Fruit fly (Drosophila melanogaster): ENCODE measurements around the gene baz.
A peak's percentile ranks its signal among the peaks of the same experiment; 100 is the strongest.

The baz gene

DNA sequence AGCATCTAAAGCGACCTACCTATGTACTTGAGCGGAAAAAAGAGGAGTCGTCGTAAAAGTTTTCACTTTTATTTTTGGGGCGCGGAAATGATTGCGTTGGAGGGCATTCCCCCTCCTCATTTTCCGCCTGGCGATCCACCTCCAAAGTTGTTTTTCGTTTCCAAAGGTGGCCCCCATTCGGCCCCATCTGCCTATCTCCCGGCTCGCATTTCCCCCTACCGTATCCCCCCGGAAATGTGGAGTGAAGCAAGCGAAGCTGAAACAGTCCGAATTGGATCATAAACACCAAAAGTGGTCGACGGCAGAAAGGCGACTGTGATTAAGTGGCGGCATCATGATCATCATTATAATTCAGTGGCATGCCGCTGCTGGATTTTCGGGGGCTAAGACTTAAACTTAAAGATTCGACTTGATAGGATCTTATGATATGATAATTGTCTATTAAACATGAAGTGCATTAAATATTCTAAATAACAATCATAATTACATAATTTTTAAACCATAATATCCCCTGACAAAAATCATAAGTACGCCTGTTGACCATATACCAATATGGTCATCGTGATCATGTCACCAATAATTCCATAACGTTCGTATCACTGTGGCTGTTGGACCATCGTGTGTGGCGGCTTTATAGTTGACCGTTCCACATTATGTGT lies 36.1 kb upstream of the baz start (continued):
- peak; percentile 80 for TF ChIP-seq dysf (GFP tag; IDR thresholded peaks at IDR 0.05)
- TF ChIP-seq Ssrp (tag; optimal IDR thresholded peaks at IDR 0.05) = peak; percentile 60
- peak in 1 of 2 experiments; percentile 36 for TF ChIP-seq Hr78 (GFP tag; optimal IDR thresholded peaks at IDR 0.05)
- peak; percentile 33; the same call in 1 of the 2 replicates for TF ChIP-seq CG9215 (GFP tag; IDR thresholded peaks at IDR 0.05)
- TF ChIP-seq da (GFP tag; optimal IDR thresholded peaks at IDR 0.05) = no peak
- TF ChIP-seq grn (GFP tag; optimal IDR thresholded peaks at IDR 0.05) = no peak
- 0 out of 2 replicates have a peak, but pooled peaks have one; percentile 38 for TF ChIP-seq CG4730 (GFP tag; IDR thresholded peaks at IDR 0.05)
- no peak for TF ChIP-seq CG3163 (GFP tag; optimal IDR thresholded peaks at IDR 0.05)
- no peak for TF ChIP-seq Dll (GFP tag; IDR thresholded peaks at IDR 0.05; ENCODE audit: partially characterized antibody)
- TF ChIP-seq CG7271 (tag; optimal IDR thresholded peaks at IDR 0.05) = no peak
- TF ChIP-seq CrebB (tag; optimal IDR thresholded peaks at IDR 0.05) = peak; percentile 60
- peak; percentile 33 for TF ChIP-seq wek (GFP tag; optimal IDR thresholded peaks at IDR 0.05)
- TF ChIP-seq vvl (GFP tag; IDR thresholded peaks at IDR 0.05) = peak; percentile 79
- TF ChIP-seq Doc2 (GFP tag; IDR thresholded peaks at IDR 0.05) = no peak
- peak; percentile 73; the same call in 2 of the 3 replicates for TF ChIP-seq CG14050 (GFP tag; IDR thresholded peaks at IDR 0.05)
- no peak for TF ChIP-seq tll (GFP tag; optimal IDR thresholded peaks at IDR 0.05)
- TF ChIP-seq salm (tag; optimal IDR thresholded peaks at IDR 0.05) = peak; percentile 45
- peak; percentile 54 for TF ChIP-seq CG15011 (GFP tag; optimal IDR thresholded peaks at IDR 0.05)
- TF ChIP-seq Eip74EF (GFP tag; optimal IDR thresholded peaks at IDR 0.05) = peak in 1 of 2 experiments; percentile 77
- TF ChIP-seq CG11456 (GFP tag; IDR thresholded peaks at IDR 0.05) = peak; percentile 64; the same call in 1 of the 3 replicates
- TF ChIP-seq abd-A (tag; optimal IDR thresholded peaks at IDR 0.05) = no peak
- no peak for TF ChIP-seq Hey (tag; optimal IDR thresholded peaks at IDR 0.05)
- peak; percentile 32 for TF ChIP-seq sd (tag; optimal IDR thresholded peaks at IDR 0.05)
- no peak for TF ChIP-seq Poxn (GFP tag; IDR thresholded peaks at IDR 0.05)
- peak; percentile 50; the same call in 1 of the 2 replicates for TF ChIP-seq dimm (GFP tag; IDR thresholded peaks at IDR 0.05)
- no peak for TF ChIP-seq ab (GFP tag; optimal IDR thresholded peaks at IDR 0.05)
- TF ChIP-seq Bteb2 (GFP tag; optimal IDR thresholded peaks at IDR 0.05) = peak; percentile 63
- TF ChIP-seq CG6765 (GFP tag; optimal IDR thresholded peaks at IDR 0.05) = peak; percentile 22
- TF ChIP-seq Camta (GFP tag; optimal IDR thresholded peaks at IDR 0.05) = no peak
- TF ChIP-seq dmrt11E (tag; optimal IDR thresholded peaks at IDR 0.05) = peak; percentile 33
- no peak for TF ChIP-seq nerfin-2 (GFP tag; IDR thresholded peaks at IDR 0.05; ENCODE audit: partially characterized antibody)
- TF ChIP-seq CG3847 (GFP tag; IDR thresholded peaks at IDR 0.05) = peak; percentile 71
- peak; percentile 68 for TF ChIP-seq Sox100B (GFP tag; optimal IDR thresholded peaks at IDR 0.05)
- TF ChIP-seq HHEX (GFP tag; optimal IDR thresholded peaks at IDR 0.05) = peak; percentile 42
- TF ChIP-seq sc (optimal IDR thresholded peaks at IDR 0.05) = no peak
- TF ChIP-seq sc (GFP tag; optimal IDR thresholded peaks at IDR 0.05) = peak; percentile 4
- TF ChIP-seq ind (GFP tag; optimal IDR thresholded peaks at IDR 0.05) = peak; percentile 72
- TF ChIP-seq cg (GFP tag; optimal IDR thresholded peaks at IDR 0.05) = no peak
- peak; percentile 74 for TF ChIP-seq fd96Cb (tag; optimal IDR thresholded peaks at IDR 0.05)
- peak; percentile 51 for TF ChIP-seq CG1647 (GFP tag; optimal IDR thresholded peaks at IDR 0.05)
- peak; percentile 28 for TF ChIP-seq Jarid2 (GFP tag; optimal IDR thresholded peaks at IDR 0.05)
- peak; percentile 74 for TF ChIP-seq CG17829 (tag; optimal IDR thresholded peaks at IDR 0.05)
- peak; percentile 64 for TF ChIP-seq fd3F (GFP tag; optimal IDR thresholded peaks at IDR 0.05)
- no peak for TF ChIP-seq hkb (optimal IDR thresholded peaks at IDR 0.05)
- peak; percentile 79 for TF ChIP-seq hkb (GFP tag; IDR thresholded peaks at IDR 0.05)
- 0 out of 2 replicates have a peak, but pooled peaks have one; percentile 49 for TF ChIP-seq wor (GFP tag; IDR thresholded peaks at IDR 0.05)
- TF ChIP-seq Lhr (GFP tag; optimal IDR thresholded peaks at IDR 0.05) = peak; percentile 10
- TF ChIP-seq Vsx1 (GFP tag; optimal IDR thresholded peaks at IDR 0.05) = no peak
- no peak for TF ChIP-seq CG7963 (GFP tag; IDR thresholded peaks at IDR 0.05; ENCODE audit: partially characterized antibody)

Data from whole organism, embryonic.